Worm (Caenorhabditis elegans): ENCODE results near the gene srz-97.

ce11 chrV:14498204-14498603 lies 30.2 kb upstream of the srz-97 start:
- TF ChIP-seq nhr-76 (tag; optimal IDR thresholded peaks at IDR 0.05), result no peak
- no peak for TF ChIP-seq ceh-9 (tag; optimal IDR thresholded peaks at IDR 0.05)
- no peak for TF ChIP-seq ama-1 (optimal IDR thresholded peaks at IDR 0.05)
- TF ChIP-seq lin-15B (tag; optimal IDR thresholded peaks at IDR 0.05), result no peak
- TF ChIP-seq nhr-237 (tag; optimal IDR thresholded peaks at IDR 0.05), result no peak
- TF ChIP-seq mml-1 (tag; optimal IDR thresholded peaks at IDR 0.05), result no peak
- TF ChIP-seq nhr-12 (tag; optimal IDR thresholded peaks at IDR 0.05), result no peak
